Fruit fly (Drosophila melanogaster) S2 (cell line): ENCODE results near the gene side-II.

ENCODE experiments used
- CG8478 ChIP-seq: fragments of >200 bp; optimal IDR thresholded peaks from 2 replicates; lab custom pipeline; 2018
- CTCF ChIP-seq, 2 experiments: fragments of >200 bp; optimal IDR thresholded peaks; 2 replicates each; lab custom pipeline; 2018

dm6 chr2L:14871922-14872321 is 100.2 kb downstream of the side-II start, which contains the start of gene CG4480:
- TF ChIP-seq CG8478 (lab: Kevin White, UChicago) (no peak), CTCF (optimal IDR thresholded peaks at IDR 0.05; lab: Kevin White, UChicago) (no peak)
